Worm (Caenorhabditis elegans) whole organism, L4/young adult: ENCODE measurements around the gene C16D2.3.

Experiments used
- W03F9.2 ChIP-seq: fragments of 150-350 bp; optimal IDR thresholded peaks from 2 replicates; lab custom pipeline; 2014; ENCODE audit warnings: missing biosample characterization, missing genetic modification characterization
- dao-5 ChIP-seq: sonication (generic microtip); optimal IDR thresholded peaks from 2 replicates; lab custom pipeline; 2016; ENCODE audit warnings: missing genotype, missing genetic modification characterization, moderate library complexity, missing compliant biosample characterization
- him-1 ChIP-seq: sonication (generic microtip); optimal IDR thresholded peaks from 2 replicates; lab custom pipeline; 2016; ENCODE audit warnings: missing genotype, missing genetic modification reagents, missing genetic modification characterization, missing compliant biosample characterization

- no peak for TF ChIP-seq him-1 (tag; lab: Kevin White, UChicago)
- TF ChIP-seq dao-5: no peak
- TF ChIP-seq W03F9.2 (tag; lab: Kevin White, UChicago): no peak
Measured at ce11 chrII:9156277-9156676, 18.4 kb downstream of the C16D2.3 start.
